Worm (Caenorhabditis elegans): ENCODE data around the gene W03A5.2.
A peak's percentile ranks its signal among the peaks of the same experiment; 100 is the strongest.

Gene W03A5.2

ce11 chrIII:5388113-5388512 lies 17.7 kb upstream of the W03A5.2 start:
- TF ChIP-seq eyg-1 (tag; optimal IDR thresholded peaks at IDR 0.05) (no peak), nfya-1 (tag; optimal IDR thresholded peaks at IDR 0.05) (no peak), dve-1 (tag; optimal IDR thresholded peaks at IDR 0.05) (no peak), sox-2 (GFP tag; IDR thresholded peaks at IDR 0.05) (no peak), K02D7.2 (tag; optimal IDR thresholded peaks at IDR 0.05) (no peak), nhr-11 (tag; optimal IDR thresholded peaks at IDR 0.05) (no peak), ceh-22 (tag; optimal IDR thresholded peaks at IDR 0.05) (no peak), ceh-24 (tag; optimal IDR thresholded peaks at IDR 0.05) (no peak), tbx-7 (tag; optimal IDR thresholded peaks at IDR 0.05) (no peak), Y22D7AL.16 (tag; optimal IDR thresholded peaks at IDR 0.05) (no peak), ceh-18 (tag; optimal IDR thresholded peaks at IDR 0.05) (no peak), ceh-30 (tag; optimal IDR thresholded peaks at IDR 0.05) (no peak), pat-9 (tag; optimal IDR thresholded peaks at IDR 0.05) (no peak), madf-2 (tag; optimal IDR thresholded peaks at IDR 0.05) (no peak), ceh-9 (tag; optimal IDR thresholded peaks at IDR 0.05) (no peak), sox-4 (tag; optimal IDR thresholded peaks at IDR 0.05) (no peak), unc-42 (tag; optimal IDR thresholded peaks at IDR 0.05) (no peak), C08G9.2 (tag; optimal IDR thresholded peaks at IDR 0.05) (no peak)

DNA sequence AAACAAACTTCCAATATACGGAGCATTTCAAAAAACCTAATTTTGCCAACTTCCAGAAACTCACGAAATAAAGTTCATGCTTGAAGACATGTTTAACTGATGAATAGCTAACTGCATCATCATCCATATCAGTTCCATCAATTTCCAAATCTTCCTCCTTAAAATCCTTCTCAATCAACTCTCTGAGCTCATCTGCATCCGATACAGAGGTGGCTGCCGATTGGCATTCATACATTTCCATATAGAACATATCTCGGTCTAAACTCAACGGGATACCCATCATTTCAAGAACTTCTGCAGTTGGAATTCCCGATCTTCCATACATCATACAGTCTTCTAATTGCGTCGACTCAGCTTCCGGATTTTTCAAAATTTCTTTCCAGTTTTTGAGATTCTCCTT lies 16.5 kb upstream of the W03A5.2 start:
- no peak for TF ChIP-seq pax-1 (tag; optimal IDR thresholded peaks at IDR 0.05)
- TF ChIP-seq hlh-13 (GFP tag; optimal IDR thresholded peaks at IDR 0.05), result no peak
- TF ChIP-seq tbx-7 (tag; optimal IDR thresholded peaks at IDR 0.05), result no peak
- TF ChIP-seq C08G9.2 (tag; optimal IDR thresholded peaks at IDR 0.05), result no peak
- no peak for TF ChIP-seq ceh-22 (tag; optimal IDR thresholded peaks at IDR 0.05)
- TF ChIP-seq ceh-14 (tag; optimal IDR thresholded peaks at IDR 0.05), result no peak
- no peak for TF ChIP-seq fax-1 (tag; optimal IDR thresholded peaks at IDR 0.05)
- TF ChIP-seq pat-9 (tag; optimal IDR thresholded peaks at IDR 0.05), result no peak
- no peak for TF ChIP-seq ztf-16 (tag; optimal IDR thresholded peaks at IDR 0.05)
- TF ChIP-seq ceh-45 (GFP tag; IDR thresholded peaks at IDR 0.05), result no peak
- no peak for TF ChIP-seq ceh-31 (tag; optimal IDR thresholded peaks at IDR 0.05)
- TF ChIP-seq C38D4.7 (GFP tag; optimal IDR thresholded peaks at IDR 0.05), result no peak
- TF ChIP-seq unc-3 (GFP tag; conservative IDR thresholded peaks at IDR 0.05), result no peak
- TF ChIP-seq unc-3 (tag; optimal IDR thresholded peaks at IDR 0.05), result no peak
- TF ChIP-seq ceh-24 (tag; optimal IDR thresholded peaks at IDR 0.05), result no peak
- no peak for TF ChIP-seq T23F11.4 (GFP tag; optimal IDR thresholded peaks at IDR 0.05)
- TF ChIP-seq ahr-1 (tag; optimal IDR thresholded peaks at IDR 0.05), result no peak
- no peak for TF ChIP-seq elt-2 (tag; optimal IDR thresholded peaks at IDR 0.05)

- no peak for TF ChIP-seq sox-2 (GFP tag; IDR thresholded peaks at IDR 0.05)
- no peak for TF ChIP-seq hlh-6 (tag; optimal IDR thresholded peaks at IDR 0.05)
- no peak for TF ChIP-seq pax-1 (tag; optimal IDR thresholded peaks at IDR 0.05)
- no peak for TF ChIP-seq T23F11.4 (GFP tag; optimal IDR thresholded peaks at IDR 0.05)
- no peak for TF ChIP-seq ztf-16 (tag; optimal IDR thresholded peaks at IDR 0.05)
- TF ChIP-seq C38D4.7 (GFP tag; optimal IDR thresholded peaks at IDR 0.05), result no peak
- TF ChIP-seq ceh-14 (tag; optimal IDR thresholded peaks at IDR 0.05), result no peak
- TF ChIP-seq npax-4 (tag; optimal IDR thresholded peaks at IDR 0.05), result no peak
- TF ChIP-seq Y22D7AL.16 (tag; optimal IDR thresholded peaks at IDR 0.05), result no peak
Observed at ce11 chrIII:5395746-5396145, 10.1 kb upstream of the W03A5.2 start.

ce11 chrIII:5402419-5402818 lies 3.4 kb upstream of the W03A5.2 start:
- TF ChIP-seq hlh-30 (tag; optimal IDR thresholded peaks at IDR 0.05; ENCODE audit: insufficient read depth) (no peak), pha-4 (tag; optimal IDR thresholded peaks at IDR 0.05) (no peak), hlh-6 (tag; optimal IDR thresholded peaks at IDR 0.05) (no peak), ceh-18 (tag; optimal IDR thresholded peaks at IDR 0.05) (no peak), ahr-1 (tag; optimal IDR thresholded peaks at IDR 0.05) (no peak), unc-42 (tag; optimal IDR thresholded peaks at IDR 0.05) (peak; percentile 80)

DNA sequence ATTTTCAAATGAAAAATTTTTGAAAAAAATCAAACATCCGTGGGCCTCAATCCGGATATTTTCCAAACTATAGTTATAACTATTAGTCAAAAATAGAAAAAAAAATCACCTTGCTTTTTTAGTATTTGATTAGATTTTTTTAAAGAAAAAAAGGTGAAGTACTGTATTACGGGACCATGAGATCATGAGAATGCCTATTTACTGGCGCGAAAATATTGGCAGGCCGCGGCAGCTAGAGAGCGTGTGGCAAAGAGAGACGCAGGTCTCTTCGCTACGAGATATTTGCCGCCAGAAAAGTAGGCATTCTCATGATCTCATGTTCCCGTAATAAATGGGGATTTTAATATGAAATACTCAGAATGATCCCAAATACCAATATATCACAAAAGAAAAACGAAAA lies 836 bp upstream of the W03A5.2 start:
- TF ChIP-seq nhr-11 (tag; optimal IDR thresholded peaks at IDR 0.05) (no peak), sox-2 (GFP tag; IDR thresholded peaks at IDR 0.05) (no peak), hlh-15 (tag; optimal IDR thresholded peaks at IDR 0.05) (no peak), tbx-2 (tag; optimal IDR thresholded peaks at IDR 0.05) (no peak), fax-1 (tag; optimal IDR thresholded peaks at IDR 0.05) (no peak), ceh-6 (GFP tag; optimal IDR thresholded peaks at IDR 0.05) (no peak), pros-1 (tag; optimal IDR thresholded peaks at IDR 0.05) (no peak), ets-4 (tag; optimal IDR thresholded peaks at IDR 0.05) (no peak), nhr-232 (tag; optimal IDR thresholded peaks at IDR 0.05) (no peak), ceh-31 (tag; optimal IDR thresholded peaks at IDR 0.05) (no peak), che-1 (tag; optimal IDR thresholded peaks at IDR 0.05) (no peak), hlh-13 (GFP tag; optimal IDR thresholded peaks at IDR 0.05) (no peak), unc-86 (tag; optimal IDR thresholded peaks at IDR 0.05) (no peak), zip-5 (tag; optimal IDR thresholded peaks at IDR 0.05) (no peak), ama-1 (optimal IDR thresholded peaks at IDR 0.05) (no peak), unc-42 (tag; optimal IDR thresholded peaks at IDR 0.05) (no peak), sdc-2 (tag; optimal IDR thresholded peaks at IDR 0.05) (no peak), pha-4 (tag; optimal IDR thresholded peaks at IDR 0.05) (no peak)
